Fruit fly (Drosophila melanogaster): ENCODE results near the gene CG31676.

dm6 chr2L:20818432-20818831 lies 22.1 kb upstream of the CG31676 start, which contains the start of gene CheB38a:
- TF ChIP-seq CG15710 (tag; optimal IDR thresholded peaks at IDR 0.05) (no peak), Pif1B (GFP tag; optimal IDR thresholded peaks at IDR 0.05) (no peak), CG4496 (GFP tag; IDR thresholded peaks at IDR 0.05) (no peak), CG9948 (tag; optimal IDR thresholded peaks at IDR 0.05) (no peak), rn (GFP tag; IDR thresholded peaks at IDR 0.05) (no peak), CG34367 (tag; optimal IDR thresholded peaks at IDR 0.05) (no peak), CG17806 (tag; optimal IDR thresholded peaks at IDR 0.05) (no peak), CG13204 (GFP tag; optimal IDR thresholded peaks at IDR 0.05) (no peak), CG8159 (tag; optimal IDR thresholded peaks at IDR 0.05) (no peak), Ets98B (GFP tag; IDR thresholded peaks at IDR 0.05) (no peak), Pif1A (GFP tag; optimal IDR thresholded peaks at IDR 0.05) (no peak)

Data from whole organism, pupa.